Worm (Caenorhabditis elegans) whole organism, L2 larva: Measurements from ENCODE around the gene nas-1.

ENCODE experiments used
- C34F6.9 ChIP-seq: fragments of 150-350 bp; optimal IDR thresholded peaks from 2 replicates; lab custom pipeline; 2014; ENCODE audit warnings: missing biosample characterization, missing genetic modification characterization
- F13H6.1 ChIP-seq: sonication (generic microtip); optimal IDR thresholded peaks from 2 replicates; lab custom pipeline; 2016; ENCODE audit warnings: missing genetic modification characterization, missing compliant biosample characterization
- Y55F3AM.14 ChIP-seq: fragments of 200-800 bp; sonication (Bioruptor generic); optimal IDR thresholded peaks from 2 replicates; lab custom pipeline; 2018; ENCODE audit warnings: mild to moderate bottlenecking, missing genetic modification characterization, missing compliant biosample characterization
- ZK546.5 ChIP-seq: sonication (generic microtip); optimal IDR thresholded peaks from 2 replicates; lab custom pipeline; 2017; ENCODE audit warnings: missing biosample characterization, missing genetic modification characterization
- aly-2 ChIP-seq: fragments of 150-350 bp; optimal IDR thresholded peaks from 2 replicates; lab custom pipeline; 2014; ENCODE audit warnings: missing biosample characterization, missing genetic modification characterization
- blmp-1 ChIP-seq: sonication (generic microtip); optimal IDR thresholded peaks from 2 replicates; lab custom pipeline; 2017; ENCODE audit warnings: missing genetic modification characterization, mild to moderate bottlenecking, missing compliant biosample characterization, antibody characterized with exemption, moderate library complexity; ENCODE audit not compliant: insufficient read depth
- ceh-16 ChIP-seq: fragments of 150-350 bp; optimal IDR thresholded peaks from 2 replicates; lab custom pipeline; 2014; ENCODE audit warnings: missing biosample characterization, missing genetic modification characterization
- ceh-82 ChIP-seq: fragments of 150-350 bp; optimal IDR thresholded peaks from 2 replicates; lab custom pipeline; 2014; ENCODE audit warnings: missing biosample characterization, missing genetic modification characterization
- crh-2 ChIP-seq: sonication (generic microtip); optimal IDR thresholded peaks from 2 replicates; lab custom pipeline; 2017; ENCODE audit warnings: missing biosample characterization, missing genetic modification characterization
- egl-27 ChIP-seq: sonication (generic microtip); optimal IDR thresholded peaks from 3 replicates; lab custom pipeline; 2017; ENCODE audit warnings: missing biosample characterization, missing genetic modification reagents, missing genetic modification characterization
- elt-1 ChIP-seq: fragments of 150-350 bp; optimal IDR thresholded peaks from 2 replicates; lab custom pipeline; 2014; ENCODE audit warnings: missing biosample characterization, missing genetic modification characterization
- fos-1 ChIP-seq: fragments of 150-350 bp; optimal IDR thresholded peaks from 2 replicates; lab custom pipeline; 2014; ENCODE audit warnings: missing biosample characterization, missing genetic modification characterization
- gmeb-1 ChIP-seq: fragments of 150-350 bp; optimal IDR thresholded peaks from 2 replicates; lab custom pipeline; 2014; ENCODE audit warnings: missing biosample characterization, missing genetic modification characterization
- lin-13 ChIP-seq: fragments of 150-350 bp; optimal IDR thresholded peaks from 2 replicates; lab custom pipeline; 2014; ENCODE audit warnings: missing biosample characterization, missing genetic modification reagents, missing genetic modification characterization
- lin-39 ChIP-seq: fragments of 150-350 bp; optimal IDR thresholded peaks from 2 replicates; lab custom pipeline; 2014; ENCODE audit warnings: missing biosample characterization, missing genetic modification reagents, missing genetic modification characterization
- lsy-2 ChIP-seq, 2 experiments: fragments of 150-350 bp in 1 of 2; sonication (generic microtip) in 1 of 2; optimal IDR thresholded peaks; 2 replicates each; lab custom pipeline; 2014 to 2017; ENCODE audit warnings: missing biosample characterization in 2 of 2, missing genetic modification characterization in 2 of 2
- mbf-1 ChIP-seq: sonication (generic microtip); optimal IDR thresholded peaks from 2 replicates; lab custom pipeline; 2017; ENCODE audit warnings: missing biosample characterization, missing genetic modification characterization
- mdl-1 ChIP-seq, 2 experiments: fragments of 150-350 bp in 1 of 2; sonication (generic microtip) in 1 of 2; optimal IDR thresholded peaks; 2 replicates each; lab custom pipeline; 2017; ENCODE audit warnings: missing biosample characterization in 2 of 2, missing genetic modification characterization in 2 of 2
- nhr-129 ChIP-seq: fragments of 150-350 bp; optimal IDR thresholded peaks from 2 replicates; lab custom pipeline; 2014; ENCODE audit warnings: missing biosample characterization, missing genetic modification characterization
- nhr-21 ChIP-seq: fragments of 150-350 bp; optimal IDR thresholded peaks from 2 replicates; lab custom pipeline; 2014; ENCODE audit warnings: missing biosample characterization, missing genetic modification characterization
- nhr-23 ChIP-seq: fragments of 150-350 bp; optimal IDR thresholded peaks from 2 replicates; lab custom pipeline; 2014; ENCODE audit warnings: missing biosample characterization, missing genetic modification reagents, missing genetic modification characterization
- nhr-237 ChIP-seq: fragments of 150-350 bp; optimal IDR thresholded peaks from 2 replicates; lab custom pipeline; 2014; ENCODE audit warnings: missing biosample characterization, missing genetic modification characterization
- nhr-25 ChIP-seq: fragments of 150-350 bp; sonication (generic microtip); optimal IDR thresholded peaks from 3 replicates; lab custom pipeline; 2014; ENCODE audit warnings: missing biosample characterization, missing genetic modification characterization
- nhr-6 ChIP-seq: fragments of 150-350 bp; optimal IDR thresholded peaks from 2 replicates; lab custom pipeline; 2014; ENCODE audit warnings: missing biosample characterization, missing genetic modification characterization
- nhr-77 ChIP-seq: fragments of 150-350 bp; optimal IDR thresholded peaks from 2 replicates; lab custom pipeline; 2014; ENCODE audit warnings: missing biosample characterization, missing genetic modification characterization
- skn-1 ChIP-seq: sonication (generic microtip); optimal IDR thresholded peaks from 2 replicates; lab custom pipeline; 2017; ENCODE audit warnings: missing biosample characterization, missing genetic modification characterization
- sma-9 ChIP-seq, 2 experiments: fragments of 150-350 bp in 1 of 2; sonication (generic microtip) in 1 of 2; optimal IDR thresholded peaks; 2 replicates each; lab custom pipeline; 2014 to 2016; ENCODE audit warnings: missing genetic modification characterization in 2 of 2, mild to moderate bottlenecking in 1 of 2, missing biosample characterization in 1 of 2, missing compliant biosample characterization in 1 of 2, missing genetic modification reagents in 1 of 2, moderate library complexity in 1 of 2
- snpc-4 ChIP-seq: fragments of 150-350 bp; optimal IDR thresholded peaks from 2 replicates; lab custom pipeline; 2014; ENCODE audit warnings: missing biosample characterization, missing genetic modification characterization
- unc-39 ChIP-seq: fragments of 150-350 bp; optimal IDR thresholded peaks from 2 replicates; lab custom pipeline; 2014; ENCODE audit warnings: missing biosample characterization, missing genetic modification characterization
- unc-55 ChIP-seq: fragments of 150-350 bp; sonication (generic microtip); optimal IDR thresholded peaks from 3 replicates; lab custom pipeline; 2014; ENCODE audit warnings: missing biosample characterization, missing genetic modification reagents, missing genetic modification characterization
- unc-62 ChIP-seq: fragments of 150-350 bp; optimal IDR thresholded peaks from 2 replicates; lab custom pipeline; 2014; ENCODE audit warnings: missing biosample characterization, missing genetic modification reagents, missing genetic modification characterization
- zag-1 ChIP-seq: fragments of 150-350 bp; optimal IDR thresholded peaks from 2 replicates; lab custom pipeline; 2014; ENCODE audit warnings: missing biosample characterization, missing genetic modification characterization
- ztf-1 ChIP-seq: fragments of 200-800 bp; sonication (Bioruptor generic); conservative IDR thresholded peaks from 2 replicates; pipeline ENCODE4 v1.3.6; 2022; ENCODE audit warnings: missing genetic modification characterization, missing compliant biosample characterization
- ztf-11 ChIP-seq: sonication (generic microtip); optimal IDR thresholded peaks from 2 replicates; lab custom pipeline; 2017; ENCODE audit warnings: missing biosample characterization, missing genetic modification characterization
- ztf-4 ChIP-seq: fragments of 150-350 bp; optimal IDR thresholded peaks from 2 replicates; lab custom pipeline; 2014; ENCODE audit warnings: missing biosample characterization, missing genetic modification characterization

Gene nas-1

DNA sequence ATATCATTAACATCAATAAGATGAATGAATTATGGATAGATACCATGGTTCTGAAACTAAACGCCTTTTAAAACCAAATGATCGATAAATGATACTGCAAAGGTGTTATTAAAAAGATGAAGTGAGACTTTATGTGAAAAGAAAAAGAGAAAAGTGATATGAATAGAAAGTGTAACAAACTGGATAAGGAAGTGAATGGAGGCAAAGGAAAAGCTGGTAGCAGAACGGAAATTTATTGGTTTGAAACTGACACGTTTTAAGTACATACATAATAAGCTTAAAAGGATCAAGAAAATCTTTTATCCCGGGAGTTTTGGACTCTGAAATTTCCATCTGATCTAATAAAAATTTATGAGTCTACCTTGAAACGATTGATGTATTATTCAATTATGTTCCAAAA is 24.1 kb downstream of the nas-1 start, which contains the start of gene bli-5:
Gene bli-5 (minus strand): TSS at position 101 of the 400 bp plus-strand sequence.
- TF ChIP-seq blmp-1 (tag; lab: Kevin White, UChicago) (no peak), nhr-237 (tag; lab: Kevin White, UChicago) (no peak), Y55F3AM.14 (GFP tag; lab: Kevin White, UChicago) (no peak), lin-39 (tag; lab: Kevin White, UChicago) (no peak), aly-2 (tag; lab: Kevin White, UChicago) (no peak), ZK546.5 (tag; lab: Kevin White, UChicago) (no peak), fos-1 (tag; lab: Kevin White, UChicago) (no peak), unc-62 (GFP tag; lab: Kevin White, UChicago) (no peak), nhr-23 (tag; lab: Kevin White, UChicago) (no peak), ztf-11 (tag; lab: Kevin White, UChicago) (no peak), sma-9 (GFP tag; optimal IDR thresholded peaks at IDR 0.05; lab: Kevin White, UChicago) (no peak), sma-9 (tag; optimal IDR thresholded peaks at IDR 0.05; lab: Kevin White, UChicago) (no peak), nhr-25 (tag; lab: Kevin White, UChicago) (no peak), ceh-16 (no peak), nhr-77 (no peak), nhr-6 (tag; lab: Kevin White, UChicago) (no peak), F13H6.1 (tag; lab: Kevin White, UChicago) (no peak)

DNA sequence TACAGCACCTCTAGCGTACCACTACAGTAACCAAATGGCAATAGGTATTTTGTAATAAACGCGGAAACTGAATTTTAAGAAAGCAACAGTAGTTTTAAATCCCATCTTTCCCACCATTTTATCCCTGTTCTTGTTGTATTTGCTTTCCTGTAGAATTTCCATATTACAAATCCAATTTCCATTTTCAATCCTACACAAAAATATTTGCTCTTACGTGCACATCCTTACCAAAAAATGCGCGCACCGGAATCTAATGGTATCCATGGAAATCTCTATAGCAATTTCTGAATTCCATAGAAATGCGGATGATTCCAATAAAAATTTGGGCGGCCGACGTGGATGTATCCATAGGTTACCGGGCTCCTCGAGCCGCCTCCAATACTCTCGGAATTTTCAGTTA is 24.6 kb downstream of the nas-1 start, which contains the start of gene trf-1:
Gene trf-1 (plus strand): TSS at position 301 of the 400 bp plus-strand sequence.
- TF ChIP-seq snpc-4 (tag; lab: Kevin White, UChicago): no peak

DNA sequence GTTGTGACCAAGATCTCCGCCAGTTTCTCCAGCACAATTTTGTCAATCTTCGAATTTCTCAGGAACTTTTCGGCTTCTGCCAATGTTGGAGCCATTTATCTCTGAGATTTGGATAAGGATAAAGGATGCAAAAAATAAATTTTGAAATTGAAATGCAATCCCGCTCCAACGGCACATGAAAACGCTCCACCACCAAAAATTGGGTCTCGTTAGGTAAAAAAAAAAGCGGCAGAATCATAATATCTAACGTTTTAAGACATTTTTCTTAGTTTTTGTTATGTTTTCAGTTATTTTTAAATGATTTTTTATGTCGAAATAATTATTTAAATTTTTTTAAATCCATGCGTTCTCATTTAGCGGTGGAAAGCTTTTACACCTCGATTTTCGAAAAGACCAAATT is 28.8 kb downstream of the nas-1 start, which contains the start of gene F45G2.7:
Gene F45G2.7 (minus strand): TSS at position 101 of the 400 bp plus-strand sequence.
- TF ChIP-seq ztf-1 (no peak), unc-62 (GFP tag; lab: Kevin White, UChicago) (no peak), nhr-25 (tag; lab: Kevin White, UChicago) (no peak), zag-1 (no peak), gmeb-1 (tag; lab: Kevin White, UChicago) (no peak), fos-1 (tag; lab: Kevin White, UChicago) (no peak), nhr-77 (no peak), egl-27 (tag; lab: Kevin White, UChicago) (no peak), unc-55 (GFP tag; lab: Kevin White, UChicago) (no peak), elt-1 (tag; lab: Kevin White, UChicago) (no peak), C34F6.9 (tag; lab: Kevin White, UChicago) (no peak), ztf-4 (no peak), mdl-1 (tag; optimal IDR thresholded peaks at IDR 0.05; lab: Kevin White, UChicago) (no peak), snpc-4 (tag; lab: Kevin White, UChicago) (no peak), blmp-1 (tag; lab: Kevin White, UChicago) (no peak), ceh-82 (tag; lab: Kevin White, UChicago) (no peak), nhr-21 (tag; lab: Kevin White, UChicago) (no peak), mbf-1 (tag; lab: Kevin White, UChicago) (no peak), nhr-129 (no peak)
- TF ChIP-seq, all 48 proteins: peak for 0

DNA sequence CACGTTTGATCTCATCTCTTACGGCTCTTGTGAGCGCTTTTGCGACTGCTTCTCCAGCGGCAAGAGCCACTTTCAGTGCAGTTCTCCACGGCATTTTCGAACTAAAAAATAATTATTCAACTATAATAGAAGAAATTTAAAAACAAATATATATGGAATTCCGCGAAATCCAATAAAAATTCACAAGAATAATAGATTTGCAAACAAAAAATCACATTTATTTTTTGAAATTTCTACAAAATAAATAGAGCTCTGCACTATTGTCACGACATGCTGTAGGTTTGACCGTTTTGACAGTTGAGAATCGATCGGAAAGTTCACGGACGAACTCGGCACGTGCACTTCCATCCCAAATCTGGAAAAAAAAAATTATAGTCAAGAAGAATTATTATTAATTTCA is 30.0 kb downstream of the nas-1 start, which contains the start of gene F45G2.8:
Gene F45G2.8 (minus strand): TSS at position 101 of the 400 bp plus-strand sequence.
- TF ChIP-seq egl-27 (tag; lab: Kevin White, UChicago): no peak

DNA sequence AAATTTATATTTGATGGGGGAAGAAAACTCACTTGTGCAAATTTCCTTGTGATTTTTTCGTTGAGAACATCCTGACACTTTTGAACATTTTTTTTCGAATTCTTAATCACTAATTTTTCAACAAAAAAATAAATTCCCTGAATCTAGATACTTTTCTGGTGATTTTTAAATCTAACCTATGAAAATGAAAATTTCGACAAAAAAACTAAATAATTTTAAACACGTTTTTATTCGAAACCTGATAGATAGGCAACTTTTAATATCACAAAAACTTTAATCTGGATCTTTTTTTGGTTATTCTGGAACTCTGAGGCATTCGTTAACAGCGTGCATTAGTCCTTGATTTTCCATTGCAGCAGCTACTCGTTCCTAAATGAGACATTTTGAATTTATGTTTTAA is 31.2 kb downstream of the nas-1 start, which contains the start of gene F45G2.9:
Gene F45G2.9 (minus strand): TSS at position 101 of the 400 bp plus-strand sequence.
- TF ChIP-seq crh-2 (no peak), nhr-25 (tag; lab: Kevin White, UChicago) (no peak)

DNA sequence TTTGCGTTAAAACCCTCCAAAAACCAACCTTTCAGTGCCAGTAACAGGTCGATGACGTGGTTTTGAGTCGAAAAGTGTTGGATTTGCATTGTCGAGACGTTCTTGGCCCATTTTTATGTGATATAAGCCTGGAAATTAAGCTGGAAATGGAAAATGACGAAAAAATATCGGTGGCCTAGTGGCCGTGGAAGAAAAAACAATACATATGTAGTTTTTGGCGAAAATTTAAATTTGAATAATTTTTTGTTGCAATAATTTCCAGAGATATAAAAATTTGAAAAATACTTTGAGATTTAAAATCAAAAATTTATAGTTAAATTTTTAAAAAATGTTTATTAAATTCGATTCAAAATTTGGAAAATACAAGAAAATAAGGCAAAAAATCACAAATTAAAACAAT is 33.8 kb downstream of the nas-1 start, which contains the start of gene ciao-2B:
Gene ciao-2B (minus strand): TSS at position 130 of the 400 bp plus-strand sequence.
- TF ChIP-seq gmeb-1 (tag; lab: Kevin White, UChicago) (peak; percentile 90), ztf-1 (no peak), unc-39 (tag; lab: Kevin White, UChicago) (no peak), lin-13 (GFP tag; lab: Kevin White, UChicago) (peak; percentile 37), crh-2 (peak; percentile 15), C34F6.9 (tag; lab: Kevin White, UChicago) (peak; percentile 54), unc-55 (GFP tag; lab: Kevin White, UChicago) (peak; percentile 63), nhr-25 (tag; lab: Kevin White, UChicago) (peak; percentile 6), elt-1 (tag; lab: Kevin White, UChicago) (no peak), skn-1 (tag; lab: Kevin White, UChicago) (no peak), lsy-2 (tag; optimal IDR thresholded peaks at IDR 0.05; lab: Kevin White, UChicago) (peak in 1 of 2 experiments; percentile 64)
